Fruit fly (Drosophila melanogaster) whole organism, embryonic: ENCODE results near the gene CG17127.
A peak's percentile ranks its signal among the peaks of the same experiment; 100 is the strongest.

Experiments
- Adf1 ChIP-seq: fragments of 200-800 bp; sonication (Bioruptor generic); IDR thresholded peaks from 2 replicates; pipeline ENCODE4 v1.3.6; 2022; ENCODE audit warnings: missing biosample characterization, missing genetic modification characterization
- Atf-2 ChIP-seq: fragments of 200-800 bp; sonication (Bioruptor generic); optimal IDR thresholded peaks from 2 replicates; lab custom pipeline; 2016; ENCODE audit warnings: missing biosample characterization, missing genetic modification characterization
- Awh ChIP-seq: fragments of 200-800 bp; sonication (Bioruptor generic); IDR thresholded peaks from 2 replicates; pipeline ENCODE4, ENCODE4 v1.3.6; 2022; ENCODE audit warnings: missing biosample characterization, missing genetic modification characterization
- Bgb ChIP-seq: fragments of 200-800 bp; sonication (Bioruptor generic); IDR thresholded peaks from 2 replicates; pipeline ENCODE4 v1.3.6; 2022; ENCODE audit warnings: missing biosample characterization, missing genetic modification characterization; ENCODE audit not compliant: partially characterized antibody
- CG10565 ChIP-seq: fragments of 200-800 bp; sonication (Bioruptor generic); optimal IDR thresholded peaks from 3 replicates; lab custom pipeline; 2016; ENCODE audit warnings: missing biosample characterization, mild to moderate bottlenecking, missing genetic modification characterization
- CG11456 ChIP-seq: fragments of 200-800 bp; sonication (Bioruptor generic); IDR thresholded peaks from 3 replicates; pipeline ENCODE4 v1.3.6; 2022; ENCODE audit warnings: missing biosample characterization, missing genetic modification characterization
- CG12104 ChIP-seq: fragments of 200-800 bp; sonication (Bioruptor generic); optimal IDR thresholded peaks from 3 replicates; lab custom pipeline; 2016; ENCODE audit warnings: missing biosample characterization, missing genetic modification characterization
- CG12236 ChIP-seq: fragments of 200-800 bp; sonication (Bioruptor generic); optimal IDR thresholded peaks from 2 replicates; lab custom pipeline; 2016; ENCODE audit warnings: missing biosample characterization, missing genetic modification characterization
- CG14860 ChIP-seq: fragments of 200-800 bp; sonication (Bioruptor generic); IDR thresholded peaks from 3 replicates; pipeline ENCODE4 v1.3.6; 2022; ENCODE audit warnings: missing biosample characterization, missing genetic modification characterization; ENCODE audit not compliant: partially characterized antibody
- CG15479 ChIP-seq: fragments of 200-800 bp; sonication (Bioruptor generic); optimal IDR thresholded peaks from 3 replicates; lab custom pipeline; 2019; ENCODE audit warnings: missing biosample characterization, mild to moderate bottlenecking, missing genetic modification characterization, moderate library complexity
- CG16815 ChIP-seq: fragments of 200-800 bp; sonication (Bioruptor generic); optimal IDR thresholded peaks from 3 replicates; lab custom pipeline; 2017; ENCODE audit warnings: missing biosample characterization, mild to moderate bottlenecking, missing genetic modification characterization
- CG17912 ChIP-seq: fragments of 200-800 bp; sonication (Bioruptor generic); optimal IDR thresholded peaks from 2 replicates; lab custom pipeline; 2018; ENCODE audit warnings: missing biosample characterization, mild to moderate bottlenecking, missing genetic modification characterization
- CG2199 ChIP-seq: fragments of 200-800 bp; sonication (Bioruptor generic); IDR thresholded peaks from 3 replicates; pipeline ENCODE4 v1.3.6; 2022; ENCODE audit warnings: missing biosample characterization, missing genetic modification characterization
- CG2712 ChIP-seq: fragments of 200-800 bp; optimal IDR thresholded peaks from 3 replicates; lab custom pipeline; 2019; ENCODE audit warnings: missing biosample characterization, mild to moderate bottlenecking, missing genetic modification characterization, moderate library complexity
- CG30431 ChIP-seq: fragments of 200-800 bp; sonication (Bioruptor generic); optimal IDR thresholded peaks from 2 replicates; lab custom pipeline; 2017; ENCODE audit warnings: missing biosample characterization, missing genetic modification characterization
- CG5180 ChIP-seq: fragments of 200-800 bp; sonication (Bioruptor generic); optimal IDR thresholded peaks from 3 replicates; lab custom pipeline; 2017; ENCODE audit warnings: missing biosample characterization, missing genetic modification characterization, mild to moderate bottlenecking, moderate library complexity, missing genetic modification reagents
- CG6654 ChIP-seq: fragments of 200-800 bp; sonication (Bioruptor generic); optimal IDR thresholded peaks from 2 replicates; lab custom pipeline; 2017; ENCODE audit warnings: missing biosample characterization, mild to moderate bottlenecking, missing genetic modification characterization
- CG6683 ChIP-seq: fragments of 200-800 bp; sonication (Bioruptor generic); optimal IDR thresholded peaks from 2 replicates; lab custom pipeline; 2017; ENCODE audit warnings: missing biosample characterization, mild to moderate bottlenecking, missing genetic modification characterization, missing genetic modification reagents
- CG9437 ChIP-seq: fragments of 200-800 bp; sonication (Bioruptor generic); optimal IDR thresholded peaks from 2 replicates; lab custom pipeline; 2018; ENCODE audit warnings: missing biosample characterization, mild to moderate bottlenecking, missing genetic modification characterization
- Gug ChIP-seq: fragments of 200-800 bp; sonication (Bioruptor generic); IDR thresholded peaks from 4 replicates; pipeline ENCODE4 v1.3.6; 2022; ENCODE audit warnings: missing biosample characterization, missing genetic modification characterization
- Hr3 ChIP-seq: fragments of 200-800 bp; sonication (Bioruptor generic); optimal IDR thresholded peaks from 3 replicates; lab custom pipeline; 2016; ENCODE audit warnings: missing biosample characterization, missing genetic modification characterization
- Lpt ChIP-seq: fragments of >200 bp; optimal IDR thresholded peaks from 2 replicates; lab custom pipeline; 2018; ENCODE audit warnings: missing biosample characterization, missing genetic modification characterization
- MBD-R2 ChIP-seq: fragments of 200-800 bp; sonication (Bioruptor generic); IDR thresholded peaks from 2 replicates; pipeline ENCODE4 v1.3.6; 2022; ENCODE audit warnings: missing biosample characterization, missing genetic modification characterization
- Oli ChIP-seq: fragments of 200-800 bp; sonication (Bioruptor generic); optimal IDR thresholded peaks from 2 replicates; lab custom pipeline; 2018; ENCODE audit warnings: missing biosample characterization, mild to moderate bottlenecking, missing genetic modification characterization, moderate library complexity
- Optix ChIP-seq: fragments of 200-800 bp; sonication (Bioruptor generic); IDR thresholded peaks from 3 replicates; pipeline ENCODE4 v1.3.6; 2022; ENCODE audit warnings: missing biosample characterization, missing genetic modification characterization
- Ravus ChIP-seq: fragments of 200-800 bp; sonication (Bioruptor generic); IDR thresholded peaks from 2 replicates; pipeline ENCODE4 v1.3.6; 2022; ENCODE audit warnings: missing biosample characterization, missing genetic modification characterization
- Rfx ChIP-seq: fragments of 200-800 bp; sonication (Bioruptor generic); IDR thresholded peaks from 2 replicates; pipeline ENCODE4 v1.3.6; 2022; ENCODE audit warnings: missing biosample characterization, missing genetic modification characterization
- Rx ChIP-seq: fragments of 200-800 bp; sonication (Bioruptor generic); IDR thresholded peaks from 2 replicates; pipeline ENCODE4 v1.3.6; 2022; ENCODE audit warnings: missing biosample characterization, missing genetic modification characterization
- Sry-δ ChIP-seq: fragments of 200-800 bp; sonication (Bioruptor generic); optimal IDR thresholded peaks from 2 replicates; lab custom pipeline; 2016; ENCODE audit warnings: missing biosample characterization, missing genetic modification characterization
- Ssrp ChIP-seq: fragments of 200-800 bp; sonication (Bioruptor generic); optimal IDR thresholded peaks from 2 replicates; lab custom pipeline; 2018; ENCODE audit warnings: missing biosample characterization, mild to moderate bottlenecking, missing genetic modification characterization, moderate library complexity
- Taf1 ChIP-seq: fragments of 200-800 bp; sonication (Bioruptor generic); IDR thresholded peaks from 2 replicates; pipeline ENCODE4 v1.3.6; 2022; ENCODE audit warnings: missing biosample characterization, missing genetic modification characterization
- ab ChIP-seq: fragments of 200-800 bp; sonication (Bioruptor generic); optimal IDR thresholded peaks from 2 replicates; lab custom pipeline; 2016; ENCODE audit warnings: missing biosample characterization, missing genetic modification characterization
- ato ChIP-seq: fragments of 200-800 bp; sonication (Bioruptor generic); IDR thresholded peaks from 2 replicates; pipeline ENCODE4 v1.3.6; 2022; ENCODE audit warnings: missing biosample characterization, missing genetic modification characterization; ENCODE audit not compliant: partially characterized antibody
- br ChIP-seq: fragments of >200 bp; optimal IDR thresholded peaks from 2 replicates; lab custom pipeline; 2017
- cas ChIP-seq: fragments of 200-800 bp; sonication (Bioruptor generic); IDR thresholded peaks from 2 replicates; pipeline ENCODE4 v1.3.6; 2022; ENCODE audit warnings: missing biosample characterization, missing genetic modification characterization
- caup ChIP-seq: fragments of 200-800 bp; sonication (Bioruptor generic); optimal IDR thresholded peaks from 3 replicates; lab custom pipeline; 2017; ENCODE audit warnings: missing biosample characterization, mild to moderate bottlenecking, missing genetic modification characterization, moderate library complexity; ENCODE audit not compliant: severe bottlenecking
- dysf ChIP-seq: fragments of 200-800 bp; sonication (Bioruptor generic); IDR thresholded peaks from 3 replicates; pipeline ENCODE4 v1.3.6; 2022; ENCODE audit warnings: missing biosample characterization, missing genetic modification characterization
- ind ChIP-seq: fragments of 200-800 bp; sonication (Bioruptor generic); optimal IDR thresholded peaks from 3 replicates; lab custom pipeline; 2016; ENCODE audit warnings: missing biosample characterization, missing genetic modification characterization
- kni ChIP-seq: fragments of 200-800 bp; sonication (Bioruptor generic); optimal IDR thresholded peaks from 3 replicates; lab custom pipeline; 2017; ENCODE audit warnings: mild to moderate bottlenecking, missing biosample characterization, missing genetic modification reagents, missing genetic modification characterization
- knrl ChIP-seq: fragments of 200-800 bp; sonication (Bioruptor generic); IDR thresholded peaks from 3 replicates; pipeline ENCODE4 v1.3.6; 2022; ENCODE audit warnings: missing biosample characterization, missing genetic modification characterization; ENCODE audit not compliant: partially characterized antibody
- luna ChIP-seq: fragments of 200-800 bp; sonication (Bioruptor generic); optimal IDR thresholded peaks from 2 replicates; lab custom pipeline; 2016; ENCODE audit warnings: missing biosample characterization, missing genetic modification characterization
- org-1 ChIP-seq: fragments of 200-800 bp; sonication (Bioruptor generic); optimal IDR thresholded peaks from 2 replicates; lab custom pipeline; 2017; ENCODE audit warnings: missing biosample characterization, missing genetic modification characterization
- pho ChIP-seq: fragments of 200-800 bp; sonication (Bioruptor generic); optimal IDR thresholded peaks from 2 replicates; lab custom pipeline; 2016; ENCODE audit warnings: missing biosample characterization, missing genetic modification characterization
- pzg ChIP-seq: fragments of 200-800 bp; sonication (Bioruptor generic); optimal IDR thresholded peaks from 3 replicates; lab custom pipeline; 2018; ENCODE audit warnings: missing biosample characterization, mild to moderate bottlenecking, missing genetic modification characterization, moderate library complexity
- ranshi ChIP-seq: fragments of 200-800 bp; sonication (Bioruptor generic); IDR thresholded peaks from 2 replicates; pipeline ENCODE4 v1.3.6; 2022; ENCODE audit warnings: missing biosample characterization, missing genetic modification characterization
- sc ChIP-seq, 3 experiments: fragments of >200 bp in 2 of 3; fragments of 200-800 bp in 1 of 3; sonication (Bioruptor generic) in 1 of 3; optimal IDR thresholded peaks; 2 replicates in 2 of 3; 3 replicates in 1 of 3; lab custom pipeline; 2017; ENCODE audit warnings: mild to moderate bottlenecking in 1 of 3, missing biosample characterization in 1 of 3, missing genetic modification characterization in 1 of 3, missing genetic modification reagents in 1 of 3
- trh ChIP-seq: fragments of 200-800 bp; sonication (Bioruptor generic); optimal IDR thresholded peaks from 2 replicates; lab custom pipeline; 2016; ENCODE audit warnings: missing biosample characterization, missing genetic modification characterization
- zen2 ChIP-seq: fragments of 200-800 bp; sonication (Bioruptor generic); IDR thresholded peaks from 3 replicates; pipeline ENCODE4 v1.3.6; 2022; ENCODE audit warnings: missing biosample characterization, missing genetic modification characterization; ENCODE audit not compliant: partially characterized antibody
- zfh1 ChIP-seq: fragments of 200-800 bp; sonication (Bioruptor generic); IDR thresholded peaks from 3 replicates; pipeline ENCODE4 v1.3.6; 2022; ENCODE audit warnings: missing biosample characterization, missing genetic modification characterization

Gene CG17127

DNA sequence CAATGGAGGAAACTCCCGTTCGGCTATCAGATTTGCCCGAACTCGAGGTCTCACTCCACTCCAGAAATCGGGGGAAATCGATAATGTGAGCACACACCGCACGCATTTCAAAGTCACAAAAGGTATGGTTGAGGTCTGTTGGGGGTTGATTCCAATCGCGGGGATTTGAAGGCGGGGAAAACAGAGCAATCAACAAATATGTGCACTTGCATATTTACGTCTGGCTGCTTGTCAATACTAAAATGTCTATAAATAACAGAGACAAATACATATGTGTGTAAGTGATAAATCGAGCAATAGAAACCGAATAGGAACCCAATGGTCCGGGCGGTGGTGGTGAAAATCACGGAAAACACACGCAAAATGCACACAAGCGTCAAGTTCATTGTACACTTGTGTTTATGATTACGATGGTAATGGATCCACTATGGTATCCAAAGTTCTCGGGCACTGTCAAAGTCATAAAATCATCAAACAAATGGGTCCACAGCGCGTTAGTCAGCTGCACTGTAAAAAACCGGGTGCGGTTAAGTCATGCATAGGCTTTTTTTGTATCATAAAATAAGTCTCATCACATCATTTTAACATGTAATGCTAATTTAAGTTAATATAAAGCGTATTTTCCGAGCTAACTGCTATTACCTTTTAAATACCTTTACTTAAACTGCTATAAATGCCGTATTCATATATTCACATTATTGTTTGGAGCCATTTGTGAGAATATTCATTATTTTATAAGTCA, 18.6 kb upstream of the CG17127 start (continued):
- peak; percentile 36 for TF ChIP-seq ind (GFP tag; lab: Kevin White, UChicago)
- no peak for TF ChIP-seq Adf1
- TF ChIP-seq CG5180, result peak; percentile 74
- TF ChIP-seq trh (GFP tag; lab: Kevin White, UChicago), result peak; percentile 88
- peak; percentile 75 for TF ChIP-seq ranshi (GFP tag; lab: Robert Waterston, UW)
- no peak for TF ChIP-seq knrl
- TF ChIP-seq Lpt (GFP tag; lab: Kevin White, UChicago), result no peak
- peak; percentile 37 for TF ChIP-seq CG15479 (GFP tag; lab: Kevin White, UChicago)
- peak; percentile 25 for TF ChIP-seq CG10565
- no peak for TF ChIP-seq pzg (GFP tag; lab: Kevin White, UChicago)
- TF ChIP-seq Sry-δ (GFP tag; lab: Kevin White, UChicago), result peak; percentile 56
- TF ChIP-seq Taf1 (GFP tag; lab: Robert Waterston, UW), result no peak
- peak; percentile 92 for TF ChIP-seq CG12104
- peak; percentile 96 for TF ChIP-seq CG12236 (GFP tag; lab: Kevin White, UChicago)
- peak; percentile 69 for TF ChIP-seq CG6654 (GFP tag; lab: Kevin White, UChicago)
- TF ChIP-seq Awh (GFP tag; lab: Robert Waterston, UW), result peak; percentile 96
- peak; percentile 81 for TF ChIP-seq CG30431
- TF ChIP-seq Rx (GFP tag; lab: Robert Waterston, UW), result peak; percentile 73
- TF ChIP-seq CG16815 (GFP tag; lab: Kevin White, UChicago), result peak; percentile 74
- no peak for TF ChIP-seq Bgb (GFP tag; lab: Robert Waterston, UW)
- no peak for TF ChIP-seq ato (GFP tag; lab: Robert Waterston, UW)
- TF ChIP-seq luna (GFP tag; lab: Kevin White, UChicago), result no peak
- peak; percentile 78 for TF ChIP-seq Optix (GFP tag; lab: Robert Waterston, UW)
- peak; percentile 53 for TF ChIP-seq CG17912 (GFP tag; lab: Kevin White, UChicago)
- TF ChIP-seq br (lab: Kevin White, UChicago), result no peak
- TF ChIP-seq org-1, result peak; percentile 94
- TF ChIP-seq dysf (GFP tag; lab: Robert Waterston, UW), result peak; percentile 62; the same call in 2 of the 3 replicates
- TF ChIP-seq Oli (tag; lab: Kevin White, UChicago), result peak; percentile 75
- TF ChIP-seq pho (GFP tag; lab: Kevin White, UChicago), result peak; percentile 55
- TF ChIP-seq cas, result peak; percentile 20; the same call in 1 of the 2 replicates
- TF ChIP-seq CG11456 (GFP tag; lab: Robert Waterston, UW), result peak; percentile 80
- no peak for TF ChIP-seq Ravus (GFP tag; lab: Robert Waterston, UW)
- TF ChIP-seq CG14860, result no peak
- peak; percentile 23; the same call in 1 of the 2 replicates for TF ChIP-seq MBD-R2 (GFP tag; lab: Robert Waterston, UW)
- TF ChIP-seq CG9437 (GFP tag; lab: Kevin White, UChicago), result peak; percentile 19
- peak; percentile 94 for TF ChIP-seq kni
- peak; percentile 90 for TF ChIP-seq caup (GFP tag; lab: Kevin White, UChicago)
- TF ChIP-seq Atf-2 (GFP tag; lab: Kevin White, UChicago), result peak; percentile 87
- peak; percentile 48 for TF ChIP-seq Ssrp (tag; lab: Kevin White, UChicago)
- TF ChIP-seq zen2, result no peak
- peak; percentile 95 for TF ChIP-seq zfh1
- TF ChIP-seq CG2712 (tag; lab: Kevin White, UChicago), result peak; percentile 83
- peak; percentile 18 for TF ChIP-seq ab
- TF ChIP-seq sc (optimal IDR thresholded peaks at IDR 0.05; lab: Kevin White, UChicago), result no peak
- TF ChIP-seq sc (GFP tag; optimal IDR thresholded peaks at IDR 0.05; lab: Kevin White, UChicago), result peak; percentile 96
- TF ChIP-seq CG6683, result peak; percentile 77
- TF ChIP-seq CG2199, result no peak; the same call in 2 of the 3 replicates
- TF ChIP-seq Rfx (GFP tag; lab: Robert Waterston, UW), result peak; percentile 54; the same call in 1 of the 2 replicates
- no peak; the same call in 2 of the 4 replicates for TF ChIP-seq Gug (GFP tag; lab: Robert Waterston, UW)
- TF ChIP-seq Hr3 (GFP tag; lab: Kevin White, UChicago), result peak; percentile 65
